Fruit fly (Drosophila melanogaster) whole organism, embryonic: ENCODE data around the gene CG9132.

Source experiments
- CG10147 ChIP-seq: fragments of 200-800 bp; sonication (Bioruptor generic); optimal IDR thresholded peaks from 2 replicates; lab custom pipeline; 2019; ENCODE audit warnings: missing biosample characterization, mild to moderate bottlenecking, missing genetic modification characterization, moderate library complexity
- CG12391 ChIP-seq: fragments of 200-800 bp; sonication (Bioruptor generic); optimal IDR thresholded peaks from 3 replicates; lab custom pipeline; 2018; ENCODE audit warnings: missing biosample characterization, mild to moderate bottlenecking, missing genetic modification characterization, moderate library complexity
- CG16813 ChIP-seq: fragments of 200-800 bp; sonication (Bioruptor generic); IDR thresholded peaks from 3 replicates; pipeline ENCODE4 v1.3.6; 2022; ENCODE audit warnings: missing biosample characterization, missing genetic modification characterization; ENCODE audit not compliant: partially characterized antibody
- CG18011 ChIP-seq: fragments of 200-800 bp; sonication (Bioruptor generic); optimal IDR thresholded peaks from 2 replicates; lab custom pipeline; 2017; ENCODE audit warnings: missing biosample characterization, missing genetic modification characterization, mild to moderate bottlenecking, moderate library complexity, missing genotype
- CG18599 ChIP-seq: fragments of 200-800 bp; sonication (Bioruptor generic); optimal IDR thresholded peaks from 3 replicates; lab custom pipeline; 2017; ENCODE audit warnings: missing biosample characterization, missing genetic modification characterization, mild to moderate bottlenecking, moderate library complexity, missing genetic modification reagents
- CG2712 ChIP-seq: fragments of 200-800 bp; optimal IDR thresholded peaks from 3 replicates; lab custom pipeline; 2019; ENCODE audit warnings: missing biosample characterization, mild to moderate bottlenecking, missing genetic modification characterization, moderate library complexity
- CG2889 ChIP-seq: fragments of 200-800 bp; sonication (Bioruptor generic); IDR thresholded peaks from 3 replicates; pipeline ENCODE4 v1.3.6; 2022; ENCODE audit warnings: missing biosample characterization, missing genetic modification characterization
- CG3065 ChIP-seq: fragments of 200-800 bp; sonication (Bioruptor generic); optimal IDR thresholded peaks from 2 replicates; lab custom pipeline; 2016; ENCODE audit warnings: missing biosample characterization, missing genetic modification characterization
- CG31365 ChIP-seq: fragments of 200-800 bp; sonication (Bioruptor generic); optimal IDR thresholded peaks from 2 replicates; lab custom pipeline; 2018; ENCODE audit warnings: missing biosample characterization, mild to moderate bottlenecking, missing genetic modification characterization
- CG32772 ChIP-seq: fragments of 200-800 bp; sonication (Bioruptor generic); IDR thresholded peaks from 2 replicates; pipeline ENCODE4 v1.3.6; 2022; ENCODE audit warnings: missing biosample characterization, missing genetic modification characterization
- CG4282 ChIP-seq: fragments of 200-800 bp; sonication (Bioruptor generic); optimal IDR thresholded peaks from 2 replicates; lab custom pipeline; 2016; ENCODE audit warnings: missing biosample characterization, missing genetic modification characterization
- CG9727 ChIP-seq: fragments of 200-800 bp; sonication (Bioruptor generic); optimal IDR thresholded peaks from 3 replicates; lab custom pipeline; 2017; ENCODE audit warnings: missing biosample characterization, mild to moderate bottlenecking, missing genetic modification characterization
- Chrac-16 ChIP-seq: fragments of 200-800 bp; sonication (Bioruptor generic); optimal IDR thresholded peaks from 3 replicates; lab custom pipeline; 2016; ENCODE audit warnings: missing biosample characterization, missing genetic modification characterization
- E2f1 ChIP-seq: fragments of 200-800 bp; sonication (Bioruptor generic); IDR thresholded peaks from 2 replicates; pipeline ENCODE4 v1.3.6; 2022; ENCODE audit warnings: missing biosample characterization, missing genetic modification characterization
- Ets65A ChIP-seq: fragments of 200-800 bp; sonication (Bioruptor generic); peaks from one replicate; lab custom pipeline; 2016; ENCODE audit warnings: missing biosample characterization, missing genetic modification characterization
- Gug ChIP-seq: fragments of 200-800 bp; sonication (Bioruptor generic); IDR thresholded peaks from 4 replicates; pipeline ENCODE4 v1.3.6; 2022; ENCODE audit warnings: missing biosample characterization, missing genetic modification characterization
- H2.0 ChIP-seq: fragments of 200-800 bp; sonication (Bioruptor generic); IDR thresholded peaks from 2 replicates; pipeline ENCODE4 v1.3.6; 2022; ENCODE audit warnings: missing biosample characterization, missing genetic modification characterization
- NC2α ChIP-seq: fragments of 200-800 bp; sonication (Bioruptor generic); optimal IDR thresholded peaks from 2 replicates; lab custom pipeline; 2016; ENCODE audit warnings: missing biosample characterization, missing genetic modification characterization
- Ravus ChIP-seq: fragments of 200-800 bp; sonication (Bioruptor generic); IDR thresholded peaks from 2 replicates; pipeline ENCODE4 v1.3.6; 2022; ENCODE audit warnings: missing biosample characterization, missing genetic modification characterization
- Spps ChIP-seq: fragments of 200-800 bp; sonication (Bioruptor generic); optimal IDR thresholded peaks from 2 replicates; lab custom pipeline; 2018; ENCODE audit warnings: missing biosample characterization, mild to moderate bottlenecking, missing genetic modification characterization
- Sry-δ ChIP-seq: fragments of 200-800 bp; sonication (Bioruptor generic); optimal IDR thresholded peaks from 2 replicates; lab custom pipeline; 2016; ENCODE audit warnings: missing biosample characterization, missing genetic modification characterization
- aop ChIP-seq: fragments of 200-800 bp; sonication (Bioruptor generic); IDR thresholded peaks from 2 replicates; pipeline ENCODE4 v1.3.6; 2022; ENCODE audit warnings: missing biosample characterization, missing genetic modification characterization
- ap ChIP-seq: fragments of 200-800 bp; sonication (Bioruptor generic); IDR thresholded peaks from 2 replicates; pipeline ENCODE4 v1.3.6; 2022; ENCODE audit warnings: missing biosample characterization, missing genetic modification characterization
- az2 ChIP-seq: fragments of 200-800 bp; sonication (Bioruptor generic); optimal IDR thresholded peaks from 3 replicates; lab custom pipeline; 2016; ENCODE audit warnings: missing biosample characterization, missing genetic modification characterization
- bab2 ChIP-seq: fragments of 200-800 bp; sonication (Bioruptor generic); optimal IDR thresholded peaks from 2 replicates; lab custom pipeline; 2016; ENCODE audit warnings: missing biosample characterization, missing genetic modification characterization
- bigmax ChIP-seq: fragments of 200-800 bp; sonication (Bioruptor generic); optimal IDR thresholded peaks from 2 replicates; lab custom pipeline; 2018; ENCODE audit warnings: missing biosample characterization, mild to moderate bottlenecking, missing genetic modification characterization
- bsh ChIP-seq, 2 experiments: fragments of 200-800 bp; sonication (Bioruptor generic); optimal IDR thresholded peaks; 2 replicates each; lab custom pipeline; 2017 to 2018; ENCODE audit warnings: mild to moderate bottlenecking in 2 of 2, missing biosample characterization in 2 of 2, missing genetic modification characterization in 2 of 2, moderate library complexity in 1 of 2
- cad ChIP-seq: fragments of >200 bp; optimal IDR thresholded peaks from 2 replicates; lab custom pipeline; 2017; ENCODE audit warnings: missing biosample characterization, missing genetic modification characterization
- cato ChIP-seq: fragments of 200-800 bp; sonication (Bioruptor generic); optimal IDR thresholded peaks from 2 replicates; lab custom pipeline; 2016; ENCODE audit warnings: missing biosample characterization, missing genetic modification characterization, borderline replicate concordance
- corto ChIP-seq: fragments of 200-800 bp; sonication (Bioruptor generic); optimal IDR thresholded peaks from 2 replicates; lab custom pipeline; 2016; ENCODE audit warnings: missing biosample characterization, mild to moderate bottlenecking, missing genetic modification characterization, moderate library complexity
- crol ChIP-seq: fragments of 200-800 bp; sonication (Bioruptor generic); IDR thresholded peaks from 2 replicates; pipeline ENCODE4 v1.3.6; 2022; ENCODE audit warnings: missing biosample characterization, missing genetic modification characterization
- danr ChIP-seq: fragments of 200-800 bp; sonication (Bioruptor generic); IDR thresholded peaks from 2 replicates; pipeline ENCODE4 v1.3.6; 2022; ENCODE audit warnings: missing biosample characterization, missing genetic modification characterization
- emc ChIP-seq: fragments of 200-800 bp; sonication (Bioruptor generic); optimal IDR thresholded peaks from 2 replicates; lab custom pipeline; 2016; ENCODE audit warnings: missing biosample characterization, missing genetic modification characterization
- esg ChIP-seq: fragments of 200-800 bp; sonication (Bioruptor generic); conservative IDR thresholded peaks from 2 replicates; pipeline ENCODE4 v1.3.6; 2022; ENCODE audit warnings: missing biosample characterization, missing genetic modification characterization
- fd64A ChIP-seq: fragments of 200-800 bp; sonication (Bioruptor generic); optimal IDR thresholded peaks from 3 replicates; lab custom pipeline; 2018; ENCODE audit warnings: missing biosample characterization, mild to moderate bottlenecking, missing genetic modification characterization
- fd96Cb ChIP-seq: fragments of 200-800 bp; sonication (Bioruptor generic); optimal IDR thresholded peaks from 2 replicates; lab custom pipeline; 2018; ENCODE audit warnings: missing biosample characterization, mild to moderate bottlenecking, missing genetic modification characterization, moderate library complexity
- gsb-n ChIP-seq: fragments of 200-800 bp; sonication (Bioruptor generic); optimal IDR thresholded peaks from 3 replicates; lab custom pipeline; 2018; ENCODE audit warnings: missing biosample characterization, mild to moderate bottlenecking, missing genetic modification characterization
- h ChIP-seq: fragments of >200 bp; optimal IDR thresholded peaks from 2 replicates; lab custom pipeline; 2017
- inv ChIP-seq: fragments of 200-800 bp; sonication (Bioruptor generic); IDR thresholded peaks from 2 replicates; pipeline ENCODE4 v1.3.6; 2022; ENCODE audit warnings: missing biosample characterization, missing genetic modification characterization; ENCODE audit not compliant: partially characterized antibody
- kay ChIP-seq: fragments of 200-800 bp; sonication (Bioruptor generic); optimal IDR thresholded peaks from 2 replicates; lab custom pipeline; 2016; ENCODE audit warnings: missing biosample characterization, missing genetic modification characterization
- knrl ChIP-seq: fragments of 200-800 bp; sonication (Bioruptor generic); IDR thresholded peaks from 3 replicates; pipeline ENCODE4 v1.3.6; 2022; ENCODE audit warnings: missing biosample characterization, missing genetic modification characterization; ENCODE audit not compliant: partially characterized antibody
- luna ChIP-seq: fragments of 200-800 bp; sonication (Bioruptor generic); optimal IDR thresholded peaks from 2 replicates; lab custom pipeline; 2016; ENCODE audit warnings: missing biosample characterization, missing genetic modification characterization
- mld ChIP-seq: fragments of 200-800 bp; sonication (Bioruptor generic); IDR thresholded peaks from 3 replicates; pipeline ENCODE4 v1.3.6; 2022; ENCODE audit warnings: missing biosample characterization, missing genetic modification characterization; ENCODE audit not compliant: partially characterized antibody
- ranshi ChIP-seq: fragments of 200-800 bp; sonication (Bioruptor generic); IDR thresholded peaks from 2 replicates; pipeline ENCODE4 v1.3.6; 2022; ENCODE audit warnings: missing biosample characterization, missing genetic modification characterization
- repo ChIP-seq: fragments of 200-800 bp; sonication (Bioruptor generic); optimal IDR thresholded peaks from 2 replicates; lab custom pipeline; 2016; ENCODE audit warnings: missing biosample characterization, missing genetic modification characterization
- slou ChIP-seq: fragments of 200-800 bp; sonication (Bioruptor generic); optimal IDR thresholded peaks from 3 replicates; lab custom pipeline; 2016; ENCODE audit warnings: missing biosample characterization, missing genetic modification characterization
- stwl ChIP-seq: fragments of 200-800 bp; sonication (Bioruptor generic); optimal IDR thresholded peaks from 3 replicates; lab custom pipeline; 2018; ENCODE audit warnings: missing biosample characterization, mild to moderate bottlenecking, missing genetic modification characterization, moderate library complexity
- tio ChIP-seq: fragments of 200-800 bp; sonication (Bioruptor generic); optimal IDR thresholded peaks from 2 replicates; lab custom pipeline; 2017; ENCODE audit warnings: missing biosample characterization, missing genetic modification characterization, inconsistent platforms
- usp ChIP-seq: fragments of >200 bp; optimal IDR thresholded peaks from 2 replicates; lab custom pipeline; 2017; ENCODE audit warnings: missing biosample characterization, missing genetic modification characterization
- zen2 ChIP-seq: fragments of 200-800 bp; sonication (Bioruptor generic); IDR thresholded peaks from 3 replicates; pipeline ENCODE4 v1.3.6; 2022; ENCODE audit warnings: missing biosample characterization, missing genetic modification characterization; ENCODE audit not compliant: partially characterized antibody

The CG9132 gene

dm6 chrX:16750712-16751578 is 49.6 kb downstream of the CG9132 start (continued):
- TF ChIP-seq kay (GFP tag; lab: Kevin White, UChicago) (no peak), CG18599 (GFP tag; lab: Kevin White, UChicago) (peak; percentile 77), stwl (no peak), Gug (no peak), repo (no peak), cad (GFP tag; lab: Kevin White, UChicago) (no peak), emc (GFP tag; lab: Kevin White, UChicago) (no peak), CG2712 (peak; percentile 91), knrl (no peak), CG3065 (peak; percentile 9), NC2α (no peak), Sry-δ (GFP tag; lab: Kevin White, UChicago) (no peak), CG16813 (GFP tag; lab: Robert Waterston, UW) (no peak), Spps (peak; percentile 63), CG9727 (GFP tag; lab: Kevin White, UChicago) (peak; percentile 81), inv (GFP tag; lab: Robert Waterston, UW) (no peak), CG31365 (tag; lab: Kevin White, UChicago) (peak; percentile 9), ranshi (peak; percentile 46; the same call in 1 of the 2 replicates), bab2 (GFP tag; lab: Kevin White, UChicago) (no peak), crol (GFP tag; lab: Robert Waterston, UW) (peak; percentile 65), CG18011 (GFP tag; lab: Kevin White, UChicago) (no peak), mld (GFP tag; lab: Robert Waterston, UW) (no peak), CG12391 (peak; percentile 84), ap (GFP tag; lab: Robert Waterston, UW) (no peak), CG2889 (no peak), Ravus (GFP tag; lab: Robert Waterston, UW) (no peak), bigmax (GFP tag; lab: Kevin White, UChicago) (no peak), h (no peak), zen2 (GFP tag; lab: Robert Waterston, UW) (no peak), danr (GFP tag; lab: Robert Waterston, UW) (no peak; the same call in 1 of the 2 replicates), fd64A (peak; percentile 59), E2f1 (GFP tag; lab: Robert Waterston, UW) (peak; percentile 55), az2 (GFP tag; lab: Kevin White, UChicago) (peak; percentile 56), tio (GFP tag; lab: Kevin White, UChicago) (peak; percentile 49), cato (no peak), gsb-n (tag; lab: Kevin White, UChicago) (peak; percentile 73), usp (no peak), Chrac-16 (GFP tag; lab: Kevin White, UChicago) (peak; percentile 59), CG10147 (GFP tag; lab: Kevin White, UChicago) (peak; percentile 81), luna (GFP tag; lab: Kevin White, UChicago) (no peak), Ets65A (GFP tag; lab: Kevin White, UChicago) (peak; percentile 90), fd96Cb (peak; percentile 71), H2.0 (peak; percentile 60; the same call in 1 of the 2 replicates), aop (GFP tag; lab: Robert Waterston, UW) (no peak), bsh (GFP tag; optimal IDR thresholded peaks at IDR 0.05; lab: Kevin White, UChicago) (peak; percentile 77 to 97), slou (peak; percentile 18), CG4282 (GFP tag; lab: Kevin White, UChicago) (no peak), CG32772 (GFP tag; lab: Robert Waterston, UW) (no peak), corto (GFP tag; lab: Kevin White, UChicago) (peak; percentile 78), esg (GFP tag; lab: Robert Waterston, UW) (peak; percentile 36; the same call in 1 of the 2 replicates)
